Worm (Caenorhabditis elegans) whole organism, young adult: ENCODE results near the gene klp-11.

Experiments
- hlh-12 ChIP-seq: sonication (generic microtip); optimal IDR thresholded peaks from 2 replicates; lab custom pipeline; 2016; ENCODE audit warnings: missing genetic modification characterization, missing compliant biosample characterization
- repo-1 ChIP-seq: sonication (generic microtip); optimal IDR thresholded peaks from 2 replicates; lab custom pipeline; 2017; ENCODE audit warnings: mild to moderate bottlenecking, missing genetic modification characterization, missing compliant biosample characterization

DNA sequence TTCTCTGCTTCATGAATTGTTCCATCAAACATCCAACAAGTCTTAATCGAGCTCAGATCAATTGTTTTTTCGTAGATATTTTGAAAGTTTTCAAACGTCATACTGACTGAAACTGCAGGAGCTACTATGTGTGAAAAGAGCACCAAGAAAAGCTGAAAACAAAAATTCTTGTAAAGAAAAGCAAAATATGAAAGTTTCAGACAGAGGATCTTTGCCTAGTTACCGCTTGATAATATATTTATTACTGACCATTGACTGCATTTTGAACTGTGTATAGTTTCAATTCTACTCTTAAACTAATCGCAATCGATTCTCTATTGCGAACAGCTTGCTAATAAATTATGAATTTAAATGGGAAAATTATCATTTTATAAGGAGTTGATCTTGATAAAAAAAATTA lies 36.4 kb upstream of the klp-11 start, which contains the start of gene clec-182:
- TF ChIP-seq hlh-12 (tag; lab: Kevin White, UChicago) (no peak), repo-1 (tag; lab: Kevin White, UChicago) (no peak)
